Worm (Caenorhabditis elegans) whole organism, L3 larva: ENCODE results near the gene T28D6.3.

Experiments
- ZK546.5 ChIP-seq: sonication (generic microtip); optimal IDR thresholded peaks from 2 replicates; lab custom pipeline; 2017; ENCODE audit warnings: missing biosample characterization, missing genetic modification characterization
- aly-2 ChIP-seq: fragments of 150-350 bp; optimal IDR thresholded peaks from 2 replicates; lab custom pipeline; 2014; ENCODE audit warnings: missing biosample characterization, missing genetic modification characterization
- ama-1 ChIP-seq: fragments of 150-350 bp; optimal IDR thresholded peaks from 2 replicates; lab custom pipeline; 2018
- ceh-16 ChIP-seq: sonication (generic microtip); optimal IDR thresholded peaks from 2 replicates; lab custom pipeline; 2017; ENCODE audit warnings: missing biosample characterization, missing genetic modification characterization
- ceh-28 ChIP-seq: fragments of 150-350 bp; optimal IDR thresholded peaks from 2 replicates; lab custom pipeline; 2014; ENCODE audit warnings: missing biosample characterization, missing genetic modification reagents, missing genetic modification characterization
- daf-12 ChIP-seq: fragments of 150-350 bp; optimal IDR thresholded peaks from 2 replicates; lab custom pipeline; 2014; ENCODE audit warnings: missing biosample characterization, missing genetic modification reagents, missing genetic modification characterization
- egl-27 ChIP-seq: sonication (generic microtip); optimal IDR thresholded peaks from 4 replicates; lab custom pipeline; 2017; ENCODE audit warnings: missing biosample characterization, missing genetic modification reagents, missing genetic modification characterization
- egl-5 ChIP-seq: fragments of 150-350 bp; optimal IDR thresholded peaks from 2 replicates; lab custom pipeline; 2017; ENCODE audit warnings: missing biosample characterization, missing genetic modification reagents, missing genetic modification characterization, inconsistent platforms
- elt-1 ChIP-seq: fragments of 150-350 bp; optimal IDR thresholded peaks from 2 replicates; lab custom pipeline; 2014; ENCODE audit warnings: missing biosample characterization, missing genetic modification characterization
- elt-2 ChIP-seq: sonication (generic microtip); optimal IDR thresholded peaks from 2 replicates; lab custom pipeline; 2016; ENCODE audit warnings: missing genetic modification reagents, mild to moderate bottlenecking, missing genetic modification characterization, missing compliant biosample characterization
- elt-3 ChIP-seq, 3 experiments: fragments of 150-350 bp in 1 of 3; sonication (generic microtip) in 2 of 3; optimal IDR thresholded peaks; 2 replicates in 2 of 3; 4 replicates in 1 of 3; lab custom pipeline; 2014 to 2017; ENCODE audit warnings: missing biosample characterization in 3 of 3, missing genetic modification characterization in 3 of 3
- fkh-10 ChIP-seq: sonication (generic microtip); optimal IDR thresholded peaks from 2 replicates; lab custom pipeline; 2017; ENCODE audit warnings: missing biosample characterization, missing genetic modification reagents, missing genetic modification characterization
- fkh-2 ChIP-seq: fragments of 150-350 bp; optimal IDR thresholded peaks from 2 replicates; lab custom pipeline; 2014; ENCODE audit warnings: missing biosample characterization, missing genetic modification reagents, missing genetic modification characterization
- fos-1 ChIP-seq: fragments of 150-350 bp; optimal IDR thresholded peaks from 2 replicates; lab custom pipeline; 2014; ENCODE audit warnings: missing biosample characterization, missing genetic modification characterization
- hmg-11 ChIP-seq: sonication (generic microtip); optimal IDR thresholded peaks from 2 replicates; lab custom pipeline; 2016; ENCODE audit warnings: missing genetic modification characterization, missing compliant biosample characterization
- jun-1 ChIP-seq: fragments of 150-350 bp; optimal IDR thresholded peaks from 2 replicates; lab custom pipeline; 2014; ENCODE audit warnings: missing biosample characterization, missing genetic modification reagents, missing genetic modification characterization
- lin-15B ChIP-seq: fragments of 150-350 bp; optimal IDR thresholded peaks from 2 replicates; lab custom pipeline; 2014; ENCODE audit warnings: missing biosample characterization, missing genetic modification characterization
- lin-39 ChIP-seq: fragments of 150-350 bp; optimal IDR thresholded peaks from 2 replicates; lab custom pipeline; 2018; ENCODE audit warnings: missing biosample characterization, missing genetic modification reagents, missing genetic modification characterization
- mdl-1 ChIP-seq: fragments of 150-350 bp; optimal IDR thresholded peaks from 2 replicates; lab custom pipeline; 2014; ENCODE audit warnings: missing biosample characterization, missing genetic modification characterization
- nfya-1 ChIP-seq: sonication (generic microtip); optimal IDR thresholded peaks from 2 replicates; lab custom pipeline; 2017; ENCODE audit warnings: missing genetic modification characterization, mild to moderate bottlenecking, missing compliant biosample characterization, antibody characterized with exemption, moderate library complexity; ENCODE audit not compliant: insufficient read depth
- nhr-11 ChIP-seq: fragments of 150-350 bp; optimal IDR thresholded peaks from 2 replicates; lab custom pipeline; 2014; ENCODE audit warnings: missing biosample characterization, missing genetic modification characterization
- nhr-23 ChIP-seq: fragments of 150-350 bp; optimal IDR thresholded peaks from 2 replicates; lab custom pipeline; 2014; ENCODE audit warnings: missing biosample characterization, missing genetic modification reagents, missing genetic modification characterization
- nhr-237 ChIP-seq: fragments of 150-350 bp; optimal IDR thresholded peaks from 2 replicates; lab custom pipeline; 2014; ENCODE audit warnings: missing biosample characterization, missing genetic modification characterization
- nhr-25 ChIP-seq: sonication (generic microtip); optimal IDR thresholded peaks from 2 replicates; lab custom pipeline; 2017; ENCODE audit warnings: missing biosample characterization, missing genetic modification characterization
- nhr-28 ChIP-seq: fragments of 150-350 bp; optimal IDR thresholded peaks from 2 replicates; lab custom pipeline; 2014; ENCODE audit warnings: missing biosample characterization, missing genetic modification characterization
- nhr-43 ChIP-seq: sonication (generic microtip); optimal IDR thresholded peaks from 2 replicates; lab custom pipeline; 2016; ENCODE audit warnings: mild to moderate bottlenecking, missing genetic modification characterization, missing compliant biosample characterization; ENCODE audit not compliant: poor library complexity, severe bottlenecking
- nhr-67 ChIP-seq: fragments of 150-350 bp; optimal IDR thresholded peaks from 2 replicates; lab custom pipeline; 2014; ENCODE audit warnings: missing biosample characterization, missing genetic modification characterization
- nhr-76 ChIP-seq: fragments of 150-350 bp; sonication (generic microtip); optimal IDR thresholded peaks from 5 replicates; lab custom pipeline; 2014; ENCODE audit warnings: missing biosample characterization, missing genetic modification characterization
- pqm-1 ChIP-seq: fragments of 150-350 bp; optimal IDR thresholded peaks from 2 replicates; lab custom pipeline; 2017; ENCODE audit warnings: missing biosample characterization, missing genetic modification characterization, inconsistent platforms
- sea-2 ChIP-seq: fragments of 150-350 bp; sonication (generic microtip); optimal IDR thresholded peaks from 4 replicates; lab custom pipeline; 2014; ENCODE audit warnings: missing biosample characterization, missing genetic modification reagents, missing genetic modification characterization
- skn-1 ChIP-seq: fragments of 150-350 bp; optimal IDR thresholded peaks from 2 replicates; lab custom pipeline; 2014; ENCODE audit warnings: missing biosample characterization, missing genetic modification characterization
- snpc-4 ChIP-seq: fragments of 150-350 bp; optimal IDR thresholded peaks from 2 replicates; lab custom pipeline; 2014; ENCODE audit warnings: missing biosample characterization, missing genetic modification characterization
- tbx-2 ChIP-seq: sonication (generic microtip); optimal IDR thresholded peaks from 2 replicates; lab custom pipeline; 2016; ENCODE audit warnings: mild to moderate bottlenecking, missing genetic modification characterization, missing compliant biosample characterization
- unc-62 ChIP-seq: fragments of 150-350 bp; sonication (generic microtip); optimal IDR thresholded peaks from 4 replicates; lab custom pipeline; 2014; ENCODE audit warnings: missing biosample characterization, missing genetic modification reagents, missing genetic modification characterization
- ztf-4 ChIP-seq: fragments of 150-350 bp; optimal IDR thresholded peaks from 2 replicates; lab custom pipeline; 2014; ENCODE audit warnings: missing biosample characterization, missing genetic modification characterization

The T28D6.3 gene

DNA sequence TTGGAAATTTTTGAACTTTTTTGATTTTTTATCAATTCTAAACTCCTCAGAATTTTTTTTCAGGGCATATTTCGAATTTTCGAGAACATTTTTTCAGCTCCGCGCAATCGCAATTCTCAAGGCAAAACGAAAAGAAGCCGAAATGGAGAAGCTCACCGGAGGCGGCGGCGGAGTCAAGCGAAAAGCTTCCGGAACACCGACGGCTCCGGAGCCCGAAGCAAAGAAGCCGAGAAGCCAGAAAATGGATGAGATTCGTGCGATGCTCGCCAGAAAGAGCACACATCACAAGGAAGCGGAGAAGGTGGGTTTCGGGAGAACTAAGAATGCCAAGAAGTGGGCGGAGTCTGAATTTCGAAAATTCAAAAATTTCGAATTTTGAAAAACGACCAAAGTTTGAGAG is 42.5 kb upstream of the T28D6.3 start:
- TF ChIP-seq mdl-1 (tag; lab: Kevin White, UChicago), result no peak
- TF ChIP-seq sea-2 (GFP tag; lab: Kevin White, UChicago), result no peak
- no peak for TF ChIP-seq nhr-67 (tag; lab: Kevin White, UChicago)
- TF ChIP-seq elt-3 (tag; optimal IDR thresholded peaks at IDR 0.05; lab: Kevin White, UChicago), result no peak
- TF ChIP-seq ceh-28, result no peak
- TF ChIP-seq nhr-76 (tag; lab: Kevin White, UChicago), result no peak
- no peak for TF ChIP-seq nhr-23 (tag; lab: Kevin White, UChicago)
- no peak for TF ChIP-seq fos-1 (tag; lab: Kevin White, UChicago)
- TF ChIP-seq pqm-1 (tag; lab: Kevin White, UChicago), result no peak
- no peak for TF ChIP-seq ZK546.5
- TF ChIP-seq jun-1 (tag; lab: Kevin White, UChicago), result no peak
- TF ChIP-seq hmg-11, result no peak
- no peak for TF ChIP-seq nhr-11
- no peak for TF ChIP-seq ama-1 (lab: Kevin White, UChicago)
- TF ChIP-seq nhr-237 (tag; lab: Kevin White, UChicago), result no peak
- TF ChIP-seq egl-5 (tag; lab: Kevin White, UChicago), result no peak
- no peak for TF ChIP-seq elt-2

DNA sequence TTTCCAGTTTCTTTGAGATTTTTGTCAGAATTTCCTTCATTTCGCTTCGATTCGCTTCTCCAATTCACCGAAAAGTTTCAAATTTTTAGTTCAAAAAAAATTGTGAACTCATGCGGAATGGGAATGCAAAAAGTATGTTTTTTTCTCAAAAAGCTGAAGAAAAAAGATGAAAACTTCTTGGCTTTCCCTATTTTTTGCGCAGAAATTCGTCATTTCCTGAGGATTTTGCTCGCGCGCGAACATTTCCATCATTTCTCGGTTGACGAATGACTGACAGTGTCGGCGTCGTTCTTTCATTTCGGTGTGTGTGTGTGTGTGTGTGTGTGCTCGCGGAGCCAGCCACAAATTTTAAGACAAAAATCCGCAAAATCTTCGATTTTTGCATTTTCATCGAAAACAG is 34.3 kb upstream of the T28D6.3 start:
- TF ChIP-seq lin-39 (tag; lab: Kevin White, UChicago) (peak; percentile 8), egl-27 (tag; lab: Kevin White, UChicago) (no peak), unc-62 (GFP tag; lab: Kevin White, UChicago) (peak; percentile 38)

DNA sequence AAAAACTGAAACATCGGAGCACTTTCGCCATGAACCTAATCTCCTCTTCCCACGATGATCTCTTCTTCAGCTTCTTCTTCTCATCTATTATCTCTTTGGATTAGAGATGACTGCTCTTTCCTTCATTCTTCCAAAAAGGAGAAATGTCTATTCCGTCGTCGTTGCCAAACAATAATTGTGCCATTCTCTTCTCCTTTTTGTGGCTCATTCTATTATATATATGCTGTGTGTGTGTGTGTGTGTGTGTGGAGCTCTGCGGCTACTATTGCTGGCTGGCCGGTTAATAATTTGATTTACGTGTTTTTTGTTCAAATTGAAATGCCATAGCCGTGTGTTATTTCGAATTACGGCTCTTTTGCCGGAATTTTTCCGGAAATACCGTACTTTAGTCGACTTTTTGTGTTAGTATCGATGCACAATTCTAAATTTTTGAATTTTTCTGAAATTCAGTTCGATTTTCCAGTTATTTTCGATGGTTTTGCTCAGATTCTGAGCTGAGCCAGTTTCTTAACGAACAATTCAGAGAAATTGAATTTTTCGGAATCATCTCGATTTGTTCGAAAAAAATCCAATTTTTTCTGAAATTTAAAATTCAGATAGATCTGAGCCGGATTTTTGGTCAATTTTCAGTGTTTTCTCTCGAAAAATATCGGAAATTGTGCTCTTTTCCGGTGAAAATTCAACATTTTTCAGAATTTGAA is 33.4 kb upstream of the T28D6.3 start, which contains the start of gene T28D6.5:
TSS of gene T28D6.5 (plus strand) at position 651 of the 701 bp plus-strand sequence.
- TF ChIP-seq aly-2 (no peak), pqm-1 (tag; lab: Kevin White, UChicago) (no peak), nhr-28 (tag; lab: Kevin White, UChicago) (no peak), lin-15B (tag; lab: Kevin White, UChicago) (no peak), ceh-16 (tag; lab: Kevin White, UChicago) (no peak), nhr-25 (tag; lab: Kevin White, UChicago) (no peak), ceh-28 (no peak), fkh-2 (tag; lab: Kevin White, UChicago) (no peak), nhr-43 (no peak), nhr-11 (no peak), elt-3 (tag; optimal IDR thresholded peaks at IDR 0.05; lab: Kevin White, UChicago) (no peak), elt-2 (no peak), tbx-2 (tag; lab: Kevin White, UChicago) (no peak), elt-1 (tag; lab: Kevin White, UChicago) (no peak), ztf-4 (tag; lab: Kevin White, UChicago) (no peak), fkh-10 (GFP tag; lab: Kevin White, UChicago) (no peak), skn-1 (tag; lab: Kevin White, UChicago) (no peak)

DNA sequence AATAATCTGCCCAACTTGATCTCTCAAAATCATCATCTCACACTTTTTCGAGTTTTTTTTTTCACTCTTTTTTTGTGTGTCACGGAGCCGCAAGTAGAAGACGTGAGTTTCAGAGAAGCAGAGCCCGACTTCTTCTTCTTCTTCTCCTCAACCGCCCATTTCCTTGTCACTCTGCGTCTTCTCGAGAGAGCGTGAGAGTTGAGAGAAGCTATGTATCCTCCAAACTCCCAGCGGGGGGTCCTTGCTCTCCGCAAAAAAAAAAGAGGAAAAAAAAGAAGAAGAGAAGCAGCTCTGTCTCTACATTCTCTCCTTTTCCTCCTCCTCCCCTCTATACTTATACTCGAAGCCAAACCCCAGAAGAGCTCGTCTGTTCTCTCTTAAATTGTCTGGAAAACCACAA is 32.2 kb upstream of the T28D6.3 start:
- TF ChIP-seq nhr-43, result no peak
- peak; percentile 54 for TF ChIP-seq snpc-4
- peak; percentile 82 for TF ChIP-seq lin-39 (tag; lab: Kevin White, UChicago)
- TF ChIP-seq nhr-11, result no peak
- TF ChIP-seq sea-2 (GFP tag; lab: Kevin White, UChicago), result no peak
- TF ChIP-seq nfya-1 (tag; lab: Kevin White, UChicago), result peak; percentile 69
- TF ChIP-seq fkh-10 (GFP tag; lab: Kevin White, UChicago), result peak; percentile 68
- peak; percentile 69 for TF ChIP-seq hmg-11
- TF ChIP-seq, all 47 proteins: peak for 5

DNA sequence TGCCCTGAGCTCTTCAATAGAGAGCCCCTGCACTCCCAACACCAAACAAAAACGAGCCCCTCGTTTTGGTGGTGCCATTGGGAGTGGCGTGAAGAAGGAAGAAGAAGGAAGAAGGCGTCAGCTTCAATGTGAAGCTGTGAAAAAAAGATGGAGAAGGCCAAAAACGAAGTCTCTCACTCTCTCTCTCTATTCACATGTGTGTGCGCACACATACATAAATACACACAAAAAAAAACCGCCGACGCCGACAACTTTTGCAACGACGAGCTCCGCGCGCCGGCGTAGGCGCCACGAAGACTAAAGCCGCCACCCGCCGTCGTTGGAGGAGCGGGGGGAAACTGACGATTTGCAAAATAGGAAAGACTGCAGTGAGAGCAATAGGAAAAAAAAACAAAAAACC is 30.5 kb upstream of the T28D6.3 start:
- TF ChIP-seq ceh-28 (no peak), aly-2 (no peak), nfya-1 (tag; lab: Kevin White, UChicago) (peak; percentile 48), lin-15B (tag; lab: Kevin White, UChicago) (no peak), hmg-11 (peak; percentile 12), daf-12 (tag; lab: Kevin White, UChicago) (no peak)
- TF ChIP-seq, all 47 proteins: peak for 2
